Worm (Caenorhabditis elegans) whole organism, L4 larva: ENCODE measurements around the gene C44H9.4.

Experiments
- D1046.2 ChIP-seq: fragments of 200-800 bp; sonication (Bioruptor generic); IDR thresholded peaks from 2 replicates; pipeline ENCODE4 v1.3.6; 2022; ENCODE audit warnings: missing genetic modification characterization, missing compliant biosample characterization
- F10B5.3 ChIP-seq: sonication (generic microtip); optimal IDR thresholded peaks from 2 replicates; lab custom pipeline; 2016; ENCODE audit warnings: mild to moderate bottlenecking, missing genetic modification characterization, missing compliant biosample characterization
- F37D6.2 ChIP-seq: sonication (generic microtip); optimal IDR thresholded peaks from 2 replicates; lab custom pipeline; 2016; ENCODE audit warnings: mild to moderate bottlenecking, missing genetic modification characterization, missing compliant biosample characterization
- Y105C5A.15 ChIP-seq: fragments of 200-800 bp; sonication (Bioruptor generic); IDR thresholded peaks from 2 replicates; pipeline ENCODE4 v1.3.6; 2022; ENCODE audit warnings: missing genetic modification characterization, missing compliant biosample characterization
- Y75B8A.6 ChIP-seq: fragments of 200-800 bp; sonication (Bioruptor generic); IDR thresholded peaks from 2 replicates; pipeline ENCODE4 v1.3.6; 2022; ENCODE audit warnings: missing genetic modification reagents, missing genetic modification characterization, missing compliant biosample characterization
- ZK337.2 ChIP-seq: fragments of 200-800 bp; sonication (Bioruptor generic); IDR thresholded peaks from 2 replicates; pipeline ENCODE4 v1.3.6; 2022; ENCODE audit warnings: missing genetic modification reagents, missing genetic modification characterization, missing compliant biosample characterization
- ZK546.5 ChIP-seq, 2 experiments: sonication (generic microtip); optimal IDR thresholded peaks; 2 replicates each; lab custom pipeline; 2017; ENCODE audit warnings: missing biosample characterization in 2 of 2, missing genetic modification characterization in 2 of 2
- arid-1 ChIP-seq: fragments of 200-800 bp; sonication (Bioruptor generic); conservative IDR thresholded peaks from 2 replicates; pipeline ENCODE4 v1.3.6; 2022; ENCODE audit warnings: missing genetic modification reagents, missing genetic modification characterization, missing compliant biosample characterization
- ceh-20 ChIP-seq: fragments of 200-800 bp; sonication (Bioruptor generic); IDR thresholded peaks from 2 replicates; pipeline ENCODE4 v1.3.6; 2022; ENCODE audit warnings: missing genetic modification reagents, missing genetic modification characterization, missing compliant biosample characterization
- ceh-32 ChIP-seq: sonication (generic microtip); optimal IDR thresholded peaks from 2 replicates; lab custom pipeline; 2016; ENCODE audit warnings: mild to moderate bottlenecking, missing genetic modification characterization, missing compliant biosample characterization; ENCODE audit not compliant: poor library complexity
- ceh-62 ChIP-seq: sonication (generic microtip); optimal IDR thresholded peaks from 2 replicates; lab custom pipeline; 2017; ENCODE audit warnings: missing biosample characterization, missing genetic modification characterization
- ctbp-1 ChIP-seq: fragments of 200-800 bp; sonication (Bioruptor generic); IDR thresholded peaks from 2 replicates; pipeline ENCODE4 v1.3.6; 2022; ENCODE audit warnings: missing genetic modification reagents, missing genetic modification characterization, missing compliant biosample characterization
- daf-19 ChIP-seq: fragments of 200-800 bp; sonication (Bioruptor generic); conservative IDR thresholded peaks from 2 replicates; pipeline ENCODE4 v1.3.6; 2022; ENCODE audit warnings: missing genetic modification characterization, missing compliant biosample characterization
- daf-8 ChIP-seq: fragments of 200-800 bp; sonication (Bioruptor generic); IDR thresholded peaks from 2 replicates; pipeline ENCODE4 v1.3.6; 2022; ENCODE audit warnings: missing genetic modification characterization, missing compliant biosample characterization
- dmd-6 ChIP-seq: fragments of 200-800 bp; sonication (Bioruptor generic); IDR thresholded peaks from 2 replicates; pipeline ENCODE4 v1.3.6; 2022; ENCODE audit warnings: missing genetic modification reagents, missing genetic modification characterization, missing compliant biosample characterization
- dmd-9 ChIP-seq: fragments of 200-800 bp; sonication (Bioruptor generic); IDR thresholded peaks from 2 replicates; pipeline ENCODE4 v1.3.6; 2022; ENCODE audit warnings: missing genetic modification reagents, missing genetic modification characterization, missing compliant biosample characterization
- dpl-1 ChIP-seq: fragments of 150-350 bp; optimal IDR thresholded peaks from 2 replicates; lab custom pipeline; 2014; ENCODE audit warnings: missing biosample characterization, missing genetic modification reagents, missing genetic modification characterization
- duxl-1 ChIP-seq: sonication (generic microtip); optimal IDR thresholded peaks from 2 replicates; lab custom pipeline; 2016; ENCODE audit warnings: mild to moderate bottlenecking, missing genetic modification characterization, moderate library complexity, missing compliant biosample characterization; ENCODE audit not compliant: poor library complexity
- dve-1 ChIP-seq: sonication (generic microtip); optimal IDR thresholded peaks from 2 replicates; lab custom pipeline; 2017; ENCODE audit warnings: antibody characterized with exemption, mild to moderate bottlenecking, missing genetic modification characterization, missing compliant biosample characterization; ENCODE audit not compliant: insufficient read depth
- fkh-10 ChIP-seq: fragments of 150-350 bp; optimal IDR thresholded peaks from 2 replicates; lab custom pipeline; 2014; ENCODE audit warnings: missing biosample characterization, missing genetic modification reagents, missing genetic modification characterization
- fos-1 ChIP-seq: fragments of 150-350 bp; optimal IDR thresholded peaks from 2 replicates; lab custom pipeline; 2014; ENCODE audit warnings: missing biosample characterization, missing genetic modification characterization
- hlh-11 ChIP-seq: fragments of 200-800 bp; sonication (Bioruptor generic); optimal IDR thresholded peaks from 2 replicates; lab custom pipeline; 2018; ENCODE audit warnings: mild to moderate bottlenecking, missing genetic modification characterization, missing compliant biosample characterization
- hmg-1.1 ChIP-seq: fragments of 200-800 bp; sonication (Bioruptor generic); IDR thresholded peaks from 2 replicates; pipeline ENCODE4 v1.3.6; 2022; ENCODE audit warnings: missing genetic modification reagents, missing genetic modification characterization, missing compliant biosample characterization
- lin-15B ChIP-seq: fragments of 150-350 bp; sonication (generic microtip); optimal IDR thresholded peaks from 3 replicates; lab custom pipeline; 2014; ENCODE audit warnings: missing biosample characterization, missing genetic modification characterization
- lin-29 ChIP-seq: fragments of 200-800 bp; sonication (Bioruptor generic); IDR thresholded peaks from 2 replicates; pipeline ENCODE4 v1.3.6; 2022; ENCODE audit warnings: missing genetic modification reagents, missing genetic modification characterization, missing compliant biosample characterization
- lin-38 ChIP-seq: fragments of 200-800 bp; sonication (Bioruptor generic); IDR thresholded peaks from 2 replicates; pipeline ENCODE4 v1.3.6; 2022; ENCODE audit warnings: missing genetic modification reagents, missing genetic modification characterization, missing compliant biosample characterization
- lsy-2 ChIP-seq, 2 experiments: fragments of 150-350 bp in 1 of 2; sonication (generic microtip) in 1 of 2; optimal IDR thresholded peaks; 2 replicates each; lab custom pipeline; 2014 to 2017; ENCODE audit warnings: missing biosample characterization in 2 of 2, missing genetic modification characterization in 2 of 2
- mdt-29 ChIP-seq: fragments of 200-800 bp; sonication (Bioruptor generic); IDR thresholded peaks from 2 replicates; pipeline ENCODE4 v1.3.6; 2022; ENCODE audit warnings: missing genetic modification reagents, missing genetic modification characterization, missing compliant biosample characterization
- mep-1 ChIP-seq: fragments of 150-350 bp; sonication (generic microtip); optimal IDR thresholded peaks from 3 replicates; lab custom pipeline; 2014; ENCODE audit warnings: missing biosample characterization, missing genetic modification characterization
- nhr-102 ChIP-seq: sonication (generic microtip); optimal IDR thresholded peaks from 2 replicates; lab custom pipeline; 2016; ENCODE audit warnings: mild to moderate bottlenecking, missing genetic modification characterization, moderate library complexity, missing compliant biosample characterization
- nhr-42 ChIP-seq: fragments of 200-800 bp; sonication (Bioruptor generic); IDR thresholded peaks from 2 replicates; pipeline ENCODE4 v1.3.6; 2022; ENCODE audit warnings: missing genetic modification characterization, missing compliant biosample characterization
- nhr-48 ChIP-seq: sonication (generic microtip); optimal IDR thresholded peaks from 2 replicates; lab custom pipeline; 2016; ENCODE audit warnings: mild to moderate bottlenecking, missing genetic modification characterization, missing compliant biosample characterization
- nhr-76 ChIP-seq: fragments of 150-350 bp; optimal IDR thresholded peaks from 2 replicates; lab custom pipeline; 2014; ENCODE audit warnings: missing biosample characterization, missing genetic modification characterization
- skn-1 ChIP-seq: fragments of 150-350 bp; optimal IDR thresholded peaks from 2 replicates; lab custom pipeline; 2014; ENCODE audit warnings: missing biosample characterization, missing genetic modification characterization
- spr-1 ChIP-seq: sonication (generic microtip); optimal IDR thresholded peaks from 2 replicates; lab custom pipeline; 2016; ENCODE audit warnings: mild to moderate bottlenecking, missing genetic modification characterization, missing compliant biosample characterization
- spr-3 ChIP-seq: fragments of 200-800 bp; sonication (Bioruptor generic); optimal IDR thresholded peaks from 2 replicates; lab custom pipeline; 2018; ENCODE audit warnings: mild to moderate bottlenecking, missing genetic modification characterization, missing compliant biosample characterization
- tag-97 ChIP-seq: fragments of 200-800 bp; sonication (Bioruptor generic); IDR thresholded peaks from 2 replicates; pipeline ENCODE4 v1.3.6; 2022; ENCODE audit warnings: missing genetic modification characterization, missing compliant biosample characterization
- tra-1 ChIP-seq: fragments of 200-800 bp; sonication (Bioruptor generic); IDR thresholded peaks from 2 replicates; pipeline ENCODE4 v1.3.6; 2022; ENCODE audit warnings: missing genetic modification reagents, missing genetic modification characterization, missing compliant biosample characterization
- unc-130 ChIP-seq: sonication (generic microtip); optimal IDR thresholded peaks from 2 replicates; lab custom pipeline; 2016; ENCODE audit warnings: missing genetic modification reagents, missing genetic modification characterization, missing compliant biosample characterization
- zfp-3 ChIP-seq: fragments of 200-800 bp; sonication (Bioruptor generic); conservative IDR thresholded peaks from 2 replicates; pipeline ENCODE4 v1.3.6; 2022; ENCODE audit warnings: missing genetic modification reagents, missing genetic modification characterization, missing compliant biosample characterization
- zip-2 ChIP-seq: fragments of 150-350 bp; optimal IDR thresholded peaks from 2 replicates; lab custom pipeline; 2014; ENCODE audit warnings: missing biosample characterization, missing genetic modification characterization
- ztf-11 ChIP-seq: fragments of 150-350 bp; optimal IDR thresholded peaks from 2 replicates; lab custom pipeline; 2014; ENCODE audit warnings: missing biosample characterization, missing genetic modification characterization

The C44H9.4 gene

DNA sequence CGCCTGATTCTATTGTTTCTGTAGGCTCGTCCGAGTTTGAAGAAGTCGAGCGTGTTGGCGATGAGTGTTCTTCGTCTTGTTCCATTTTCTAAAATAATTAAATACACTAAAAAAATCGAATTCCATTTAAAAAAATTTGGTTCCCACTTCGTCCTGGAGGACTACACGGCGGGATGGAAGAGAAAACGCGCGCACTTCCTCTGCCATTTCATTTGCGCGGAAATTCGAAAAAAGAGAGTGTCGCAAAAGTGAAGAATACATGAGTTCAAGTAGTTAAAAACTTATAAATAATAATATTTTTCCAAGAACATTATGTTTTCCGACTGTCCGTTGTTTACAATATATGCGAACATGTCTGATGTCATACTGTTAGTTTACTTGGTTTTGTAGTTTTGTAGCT is 34.5 kb downstream of the C44H9.4 start, which contains the start of gene T07F10.3 (continued):
- TF ChIP-seq hmg-1.1 (GFP tag; lab: Robert Waterston, UW) (0 out of 2 replicates have a peak, but pooled peaks have one; percentile 34), spr-3 (peak; percentile 45), nhr-102 (tag; lab: Kevin White, UChicago) (peak; percentile 79), spr-1 (peak; percentile 69), dve-1 (tag; lab: Kevin White, UChicago) (peak; percentile 77), Y105C5A.15 (no peak), daf-19 (GFP tag; lab: Robert Waterston, UW) (no peak), mdt-29 (GFP tag; lab: Robert Waterston, UW) (peak; percentile 71), skn-1 (tag; lab: Kevin White, UChicago) (no peak), zip-2 (tag; lab: Kevin White, UChicago) (no peak), lsy-2 (tag; optimal IDR thresholded peaks at IDR 0.05; lab: Kevin White, UChicago) (no peak), ceh-62 (tag; lab: Kevin White, UChicago) (no peak), D1046.2 (GFP tag; lab: Robert Waterston, UW) (0 out of 2 replicates have a peak, but pooled peaks have one; percentile 41), hlh-11 (tag; lab: Kevin White, UChicago) (peak; percentile 64), daf-8 (GFP tag; lab: Robert Waterston, UW) (no peak), lin-15B (tag; lab: Kevin White, UChicago) (no peak), tag-97 (GFP tag; lab: Robert Waterston, UW) (peak; percentile 81; the same call in 1 of the 2 replicates), mep-1 (tag; lab: Kevin White, UChicago) (no peak), duxl-1 (tag; lab: Kevin White, UChicago) (peak; percentile 87), ceh-32 (tag; lab: Kevin White, UChicago) (no peak), ZK337.2 (peak; percentile 97), arid-1 (GFP tag; lab: Robert Waterston, UW) (peak; percentile 58), ceh-20 (GFP tag; lab: Robert Waterston, UW) (peak; percentile 71), tra-1 (GFP tag; lab: Robert Waterston, UW) (peak; percentile 70; the same call in 1 of the 2 replicates), unc-130 (GFP tag; lab: Kevin White, UChicago) (peak; percentile 93), lin-38 (peak; percentile 81), F37D6.2 (tag; lab: Kevin White, UChicago) (peak; percentile 47), nhr-76 (tag; lab: Kevin White, UChicago) (no peak), F10B5.3 (tag; lab: Kevin White, UChicago) (peak; percentile 30), dmd-6 (GFP tag; lab: Robert Waterston, UW) (peak; percentile 86), zfp-3 (GFP tag; lab: Robert Waterston, UW) (peak; percentile 81; the same call in 1 of the 2 replicates), fos-1 (no peak), ctbp-1 (GFP tag; lab: Robert Waterston, UW) (no peak; the same call in 1 of the 2 replicates), dmd-9 (GFP tag; lab: Robert Waterston, UW) (peak; percentile 93), fkh-10 (no peak), nhr-48 (tag; lab: Kevin White, UChicago) (peak; percentile 51), ztf-11 (no peak), nhr-42 (GFP tag; lab: Robert Waterston, UW) (0 out of 2 replicates have a peak, but pooled peaks have one; percentile 21), ZK546.5 (tag; optimal IDR thresholded peaks at IDR 0.05; lab: Kevin White, UChicago) (no peak), dpl-1 (GFP tag; lab: Kevin White, UChicago) (peak; percentile 99), lin-29 (GFP tag; lab: Robert Waterston, UW) (no peak), Y75B8A.6 (GFP tag; lab: Robert Waterston, UW) (no peak)
